Worm (Caenorhabditis elegans): ENCODE measurements around the gene F59B2.15.

F59B2.15 gene

ce11 chrIII:8983811-8984210 is 18.6 kb downstream of the F59B2.15 start (continued):
- no peak for TF ChIP-seq hlh-26 (GFP tag; conservative IDR thresholded peaks at IDR 0.05)
- no peak for TF ChIP-seq ccch-3 (GFP tag; optimal IDR thresholded peaks at IDR 0.05)
- TF ChIP-seq mcd-1 (GFP tag; IDR thresholded peaks at IDR 0.05): no peak
- peak; percentile 39; the same call in 1 of the 2 replicates for TF ChIP-seq hsf-1 (GFP tag; IDR thresholded peaks at IDR 0.05)
- TF ChIP-seq B0035.1 (tag; optimal IDR thresholded peaks at IDR 0.05): no peak
- no peak; the same call in 1 of the 2 replicates for TF ChIP-seq pbrm-1 (GFP tag; IDR thresholded peaks at IDR 0.05)
- TF ChIP-seq ztf-26 (tag; optimal IDR thresholded peaks at IDR 0.05): peak; percentile 19
- TF ChIP-seq aptf-3 (GFP tag; IDR thresholded peaks at IDR 0.05): no peak
- TF ChIP-seq T07F8.4 (tag; optimal IDR thresholded peaks at IDR 0.05): no peak
- no peak for TF ChIP-seq B0019.2 (GFP tag; conservative IDR thresholded peaks at IDR 0.05)
- no peak for TF ChIP-seq xnd-1 (tag; optimal IDR thresholded peaks at IDR 0.05)
- TF ChIP-seq bed-1 (GFP tag; IDR thresholded peaks at IDR 0.05): no peak
- TF ChIP-seq zfh-2 (GFP tag; conservative IDR thresholded peaks at IDR 0.05): no peak
- TF ChIP-seq lin-40 (tag; optimal IDR thresholded peaks at IDR 0.05): no peak
- TF ChIP-seq ztf-28 (GFP tag; IDR thresholded peaks at IDR 0.05): no peak
- TF ChIP-seq egl-44 (GFP tag; IDR thresholded peaks at IDR 0.05): no peak
- no peak for TF ChIP-seq lsy-27 (tag; optimal IDR thresholded peaks at IDR 0.05; ENCODE audit: borderline replicate concordance, insufficient read depth)
- TF ChIP-seq tbp1 (GFP tag; optimal IDR thresholded peaks at IDR 0.05): peak; percentile 36
- peak; percentile 49 for TF ChIP-seq ama-1 (optimal IDR thresholded peaks at IDR 0.05)
- TF ChIP-seq ama-1 (GFP tag; optimal IDR thresholded peaks at IDR 0.05): no peak

- TF ChIP-seq zim-3 (tag; optimal IDR thresholded peaks at IDR 0.05) (peak; percentile 19), hrde-1 (tag; optimal IDR thresholded peaks at IDR 0.05; ENCODE audit: borderline replicate concordance) (no peak), F55B11.4 (tag; optimal IDR thresholded peaks at IDR 0.05; ENCODE audit: borderline replicate concordance, insufficient read depth) (no peak), ztf-26 (tag; optimal IDR thresholded peaks at IDR 0.05) (no peak), egl-18 (GFP tag; IDR thresholded peaks at IDR 0.05) (no peak), hlh-26 (GFP tag; conservative IDR thresholded peaks at IDR 0.05) (no peak), hmg-1.2 (GFP tag; IDR thresholded peaks at IDR 0.05) (no peak), madf-3 (GFP tag; IDR thresholded peaks at IDR 0.05) (no peak), Y67H2A.10 (GFP tag; conservative IDR thresholded peaks at IDR 0.05) (no peak), Y79H2A.3 (GFP tag; conservative IDR thresholded peaks at IDR 0.05) (no peak), F22D6.2 (tag; optimal IDR thresholded peaks at IDR 0.05) (no peak), snpc-3.4 (tag; optimal IDR thresholded peaks at IDR 0.05) (no peak), K11D2.4 (GFP tag; IDR thresholded peaks at IDR 0.05) (0 out of 2 replicates have a peak, but pooled peaks have one; percentile 16), efl-1 (GFP tag; optimal IDR thresholded peaks at IDR 0.05) (no peak), F52B5.7 (tag; optimal IDR thresholded peaks at IDR 0.05) (peak; percentile 24), gei-17 (GFP tag; optimal IDR thresholded peaks at IDR 0.05) (no peak)
Observed at ce11 chrIII:8983135-8983534, 19.3 kb downstream of the F59B2.15 start.

- no peak for TF ChIP-seq sea-2 (GFP tag; IDR thresholded peaks at IDR 0.05)
- no peak for TF ChIP-seq tbp1 (GFP tag; optimal IDR thresholded peaks at IDR 0.05)
- TF ChIP-seq lin-35 (GFP tag; optimal IDR thresholded peaks at IDR 0.05): no peak
- no peak for TF ChIP-seq tbx-9 (tag; optimal IDR thresholded peaks at IDR 0.05; ENCODE audit: borderline replicate concordance)
- peak; percentile 15 for TF ChIP-seq F52B5.7 (tag; optimal IDR thresholded peaks at IDR 0.05)
- no peak for TF ChIP-seq snpc-4 (GFP tag; optimal IDR thresholded peaks at IDR 0.05)
- peak in 1 of 4 experiments; percentile 16 for TF ChIP-seq snpc-4 (tag; optimal IDR thresholded peaks at IDR 0.05)
- peak; percentile 60; the same call in 1 of the 2 replicates for TF ChIP-seq zfh-2 (GFP tag; conservative IDR thresholded peaks at IDR 0.05)
- TF ChIP-seq lsl-1 (GFP tag; optimal IDR thresholded peaks at IDR 0.05): no peak
- TF ChIP-seq hmg-1.2 (GFP tag; IDR thresholded peaks at IDR 0.05): peak; percentile 40; the same call in 1 of the 2 replicates
- TF ChIP-seq athp-1 (tag; optimal IDR thresholded peaks at IDR 0.05): no peak
- TF ChIP-seq akir-1 (GFP tag; optimal IDR thresholded peaks at IDR 0.05): no peak
- no peak for TF ChIP-seq cebp-1 (GFP tag; IDR thresholded peaks at IDR 0.05)
- peak; percentile 24 for TF ChIP-seq cebp-1 (tag; optimal IDR thresholded peaks at IDR 0.05)
- no peak for TF ChIP-seq snpc-3.4 (tag; optimal IDR thresholded peaks at IDR 0.05)
- no peak for TF ChIP-seq attf-5 (GFP tag; optimal IDR thresholded peaks at IDR 0.05)
- TF ChIP-seq madf-3 (GFP tag; IDR thresholded peaks at IDR 0.05): no peak
- peak; percentile 40 for TF ChIP-seq chd-7 (tag; optimal IDR thresholded peaks at IDR 0.05)
Observed at ce11 chrIII:8981847-8982479, 20.5 kb downstream of the F59B2.15 start, which contains the start of gene pde-2. Gene pde-2, minus strand, starts transcription at chrIII:8981897.

Data from whole organism, young adult.